Fruit fly (Drosophila melanogaster): ENCODE measurements around the gene mth.

DNA sequence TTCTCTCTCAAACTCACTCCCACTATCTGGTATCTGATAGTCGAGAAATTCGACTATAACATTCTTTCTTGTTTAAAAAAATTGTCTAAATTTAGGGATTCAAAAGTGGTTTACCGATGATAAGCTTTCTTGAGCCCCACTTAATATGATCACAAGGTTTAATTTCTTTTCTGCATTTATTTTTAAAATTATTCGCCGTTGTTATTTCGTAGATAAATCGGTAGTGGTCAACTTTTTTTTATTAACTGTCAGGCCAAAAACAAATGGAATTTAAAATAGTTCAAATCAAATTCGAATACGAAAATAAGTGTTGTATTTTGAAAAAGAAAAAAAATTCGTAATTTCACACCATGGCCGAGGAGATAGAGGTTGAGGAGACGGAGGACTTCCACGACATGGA lies 10.9 kb upstream of the mth start, which contains the start of gene Roc1b:
- no peak for TF ChIP-seq pb (GFP tag; optimal IDR thresholded peaks at IDR 0.05)
- TF ChIP-seq nmo (GFP tag; optimal IDR thresholded peaks at IDR 0.05) = no peak
- no peak for TF ChIP-seq Lpt (GFP tag; optimal IDR thresholded peaks at IDR 0.05)
- TF ChIP-seq nerfin-1 (tag; optimal IDR thresholded peaks at IDR 0.05) = no peak
- TF ChIP-seq Bdp1 (GFP tag; optimal IDR thresholded peaks at IDR 0.05) = no peak
- TF ChIP-seq Elba2 (GFP tag; optimal IDR thresholded peaks at IDR 0.05) = no peak
- no peak for TF ChIP-seq CG10147 (GFP tag; optimal IDR thresholded peaks at IDR 0.05)
- no peak for TF ChIP-seq luna (GFP tag; optimal IDR thresholded peaks at IDR 0.05)
- TF ChIP-seq HLHmδ (GFP tag; optimal IDR thresholded peaks at IDR 0.05) = no peak
- TF ChIP-seq CG4820 (GFP tag; optimal IDR thresholded peaks at IDR 0.05) = no peak
- TF ChIP-seq nom (GFP tag; optimal IDR thresholded peaks at IDR 0.05) = no peak
- no peak for TF ChIP-seq Hmr (GFP tag; optimal IDR thresholded peaks at IDR 0.05)
- TF ChIP-seq chinmo (GFP tag; IDR thresholded peaks at IDR 0.05; ENCODE audit: partially characterized antibody) = no peak
- TF ChIP-seq ac (GFP tag; optimal IDR thresholded peaks at IDR 0.05) = no peak
